Worm (Caenorhabditis elegans) whole organism, mixed stage, embryonic: Measurements from ENCODE around the gene arrd-6.

Experiments used
- cnd-1 ChIP-seq: fragments of 200-800 bp; sonication (Bioruptor generic); optimal IDR thresholded peaks from 2 replicates; lab custom pipeline; 2018; ENCODE audit warnings: mild to moderate bottlenecking, missing genetic modification characterization, missing compliant biosample characterization
- elt-1 ChIP-seq: sonication (generic microtip); optimal IDR thresholded peaks from 2 replicates; lab custom pipeline; 2017; ENCODE audit warnings: missing genetic modification characterization, mild to moderate bottlenecking, missing compliant biosample characterization, antibody characterized with exemption, moderate library complexity, borderline replicate concordance; ENCODE audit not compliant: insufficient read depth
- lsy-2 ChIP-seq: fragments of 150-350 bp; optimal IDR thresholded peaks from 2 replicates; lab custom pipeline; 2014; ENCODE audit warnings: missing biosample characterization, missing genetic modification characterization
- nhr-12 ChIP-seq: fragments of 150-350 bp; optimal IDR thresholded peaks from 2 replicates; lab custom pipeline; 2014; ENCODE audit warnings: missing biosample characterization, missing genetic modification characterization
- nhr-2 ChIP-seq: fragments of 150-350 bp; optimal IDR thresholded peaks from 2 replicates; lab custom pipeline; 2014; ENCODE audit warnings: missing biosample characterization, missing genetic modification characterization
- nhr-28 ChIP-seq: fragments of 150-350 bp; optimal IDR thresholded peaks from 2 replicates; lab custom pipeline; 2014; ENCODE audit warnings: missing biosample characterization, missing genetic modification characterization
- pha-4 ChIP-seq: fragments of 150-350 bp; optimal IDR thresholded peaks from 2 replicates; lab custom pipeline; 2018; ENCODE audit warnings: missing biosample characterization, missing genetic modification reagents, missing genetic modification characterization
- snpc-4 ChIP-seq: fragments of 150-350 bp; optimal IDR thresholded peaks from 2 replicates; lab custom pipeline; 2014; ENCODE audit warnings: missing biosample characterization, missing genetic modification characterization
- sptf-1 ChIP-seq: sonication (generic microtip); optimal IDR thresholded peaks from 2 replicates; lab custom pipeline; 2017; ENCODE audit warnings: mild to moderate bottlenecking, missing genetic modification characterization, moderate library complexity, missing compliant biosample characterization
- unc-120 ChIP-seq: sonication (generic microtip); optimal IDR thresholded peaks from 2 replicates; lab custom pipeline; 2017; ENCODE audit warnings: missing genetic modification characterization, missing compliant biosample characterization; ENCODE audit not compliant: poor library complexity, severe bottlenecking
- unc-39 ChIP-seq: fragments of 150-350 bp; optimal IDR thresholded peaks from 2 replicates; lab custom pipeline; 2014; ENCODE audit warnings: missing biosample characterization, missing genetic modification characterization
- unc-62 ChIP-seq: fragments of 150-350 bp; optimal IDR thresholded peaks from 2 replicates; lab custom pipeline; 2014; ENCODE audit warnings: missing biosample characterization, missing genetic modification reagents, missing genetic modification characterization

- TF ChIP-seq sptf-1 (tag; lab: Kevin White, UChicago) (no peak), unc-62 (GFP tag; lab: Kevin White, UChicago) (no peak), lsy-2 (tag; lab: Kevin White, UChicago) (peak; percentile 59), nhr-28 (tag; lab: Kevin White, UChicago) (no peak), snpc-4 (no peak), elt-1 (tag; lab: Kevin White, UChicago) (no peak), cnd-1 (tag; lab: Kevin White, UChicago) (no peak), unc-120 (tag; lab: Kevin White, UChicago) (peak; percentile 27), nhr-12 (tag; lab: Kevin White, UChicago) (no peak), unc-39 (no peak), pha-4 (tag; lab: Kevin White, UChicago) (no peak), nhr-2 (tag; lab: Kevin White, UChicago) (no peak)
Measured at ce11 chrII:11132542-11132941, 10.0 kb upstream of the arrd-6 start, which contains the start of gene F40F8.11.
